Fruit fly (Drosophila melanogaster): ENCODE results near the gene Girdin.
A peak's percentile ranks its signal among the peaks of the same experiment; 100 is the strongest.

Girdin gene

DNA sequence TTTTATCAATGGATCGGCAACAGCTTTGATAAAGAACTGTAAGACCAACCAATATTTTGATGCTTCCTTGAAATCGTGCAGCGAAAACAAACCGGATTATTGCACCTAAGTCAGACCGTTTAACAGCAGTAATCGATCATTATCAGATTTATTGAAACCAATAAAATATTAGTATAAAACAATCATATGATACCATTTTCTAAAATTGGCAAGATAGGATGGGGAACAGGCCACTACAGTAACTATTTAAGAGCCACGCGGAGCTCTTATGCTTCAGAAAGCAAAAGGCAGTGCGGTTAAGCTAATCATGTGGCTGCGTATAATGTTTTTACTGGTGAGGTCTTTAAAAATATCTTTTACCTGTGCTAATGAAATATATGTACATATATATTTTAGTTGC is 7.6 kb downstream of the Girdin start, which contains the start of gene CG32284:
Gene CG32284, plus strand, starts transcription at position 301 of the 400 bp plus-strand sequence.
- TF ChIP-seq lola (GFP tag; optimal IDR thresholded peaks at IDR 0.05) (no peak), Rel (GFP tag; optimal IDR thresholded peaks at IDR 0.05) (no peak), Rel (tag; optimal IDR thresholded peaks at IDR 0.05) (no peak), psq (GFP tag; optimal IDR thresholded peaks at IDR 0.05) (no peak), Sp1 (GFP tag; optimal IDR thresholded peaks at IDR 0.05) (no peak), CrebA (GFP tag; optimal IDR thresholded peaks at IDR 0.05; ENCODE audit: borderline replicate concordance) (no peak), sage (GFP tag; optimal IDR thresholded peaks at IDR 0.05) (no peak), br (GFP tag; optimal IDR thresholded peaks at IDR 0.05) (no peak), dl (GFP tag; optimal IDR thresholded peaks at IDR 0.05; ENCODE audit: insufficient read depth in 1 of 2, partially characterized antibody in 2 of 2) (no peak), Abd-B (GFP tag; optimal IDR thresholded peaks at IDR 0.05) (no peak), N (GFP tag; optimal IDR thresholded peaks at IDR 0.05) (no peak)

DNA sequence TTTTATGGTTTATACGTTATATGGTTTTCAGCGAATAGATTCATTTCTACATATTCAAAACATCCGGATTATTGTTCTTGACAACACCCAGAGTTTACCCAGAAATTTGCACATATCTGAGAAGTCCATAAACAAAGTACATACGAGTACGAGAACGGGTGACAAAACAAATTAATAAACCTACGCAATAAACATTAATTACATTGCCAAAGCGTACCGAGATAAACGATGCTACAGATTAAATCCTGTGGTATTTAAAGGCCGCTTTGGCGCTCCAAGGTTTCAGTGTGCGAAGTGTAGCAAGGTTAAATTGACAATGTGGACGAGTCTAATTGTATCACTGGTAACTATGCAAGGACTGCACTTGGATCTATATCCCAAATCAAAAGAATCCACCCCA is 8.5 kb downstream of the Girdin start, which contains the start of gene CG14957:
Gene CG14957, plus strand, starts transcription at position 301 of the 400 bp plus-strand sequence.
- TF ChIP-seq sage (GFP tag; optimal IDR thresholded peaks at IDR 0.05): no peak
- no peak for TF ChIP-seq dsf (GFP tag; optimal IDR thresholded peaks at IDR 0.05; ENCODE audit: borderline replicate concordance)
- peak; percentile 31 for TF ChIP-seq Sp1 (GFP tag; optimal IDR thresholded peaks at IDR 0.05)
- TF ChIP-seq Vsx2 (GFP tag; optimal IDR thresholded peaks at IDR 0.05; ENCODE audit: partially characterized antibody): no peak
- peak; percentile 18 for TF ChIP-seq Hr83 (GFP tag; optimal IDR thresholded peaks at IDR 0.05; ENCODE audit: poor library complexity, severe bottlenecking)
- peak; percentile 18 for TF ChIP-seq Hnf4 (GFP tag; optimal IDR thresholded peaks at IDR 0.05)

dm6 chr3L:3189647-3190046 is 10.9 kb downstream of the Girdin start, which contains the start of the genes CG42525 and CG14958:
Gene CG42525 (minus strand): TSS chr3L:3189747.
Gene CG14958 (plus strand): TSS chr3L:3189978.
- TF ChIP-seq Dfd (GFP tag; optimal IDR thresholded peaks at IDR 0.05) (no peak), sv (GFP tag; optimal IDR thresholded peaks at IDR 0.05) (no peak), lola (GFP tag; optimal IDR thresholded peaks at IDR 0.05) (no peak), jim (GFP tag; optimal IDR thresholded peaks at IDR 0.05) (no peak), OdsH (GFP tag; optimal IDR thresholded peaks at IDR 0.05) (no peak)

- TF ChIP-seq Hr83 (GFP tag; optimal IDR thresholded peaks at IDR 0.05; ENCODE audit: poor library complexity, severe bottlenecking) (peak; percentile 76), dsf (GFP tag; optimal IDR thresholded peaks at IDR 0.05; ENCODE audit: borderline replicate concordance) (no peak), Jra (GFP tag; optimal IDR thresholded peaks at IDR 0.05) (peak; percentile 8)
Observed at dm6 chr3L:3192333-3192894, 13.7 kb downstream of the Girdin start, which contains the start of gene CG14965. Gene CG14965 (minus strand): TSS chr3L:3192491.

- TF ChIP-seq sv (GFP tag; optimal IDR thresholded peaks at IDR 0.05) (peak; percentile 85), Hr78 (GFP tag; optimal IDR thresholded peaks at IDR 0.05) (no peak), Mio (GFP tag; optimal IDR thresholded peaks at IDR 0.05) (peak; percentile 57), OdsH (GFP tag; optimal IDR thresholded peaks at IDR 0.05) (peak; percentile 94), rgr (GFP tag; optimal IDR thresholded peaks at IDR 0.05) (peak; percentile 98), foxo (GFP tag; optimal IDR thresholded peaks at IDR 0.05) (peak; percentile 87 to 93), usp (GFP tag; optimal IDR thresholded peaks at IDR 0.05) (no peak), dsf (GFP tag; optimal IDR thresholded peaks at IDR 0.05; ENCODE audit: borderline replicate concordance) (peak; percentile 78), CG9705 (GFP tag; optimal IDR thresholded peaks at IDR 0.05) (peak; percentile 94), Dfd (GFP tag; optimal IDR thresholded peaks at IDR 0.05) (no peak), fru (GFP tag; optimal IDR thresholded peaks at IDR 0.05) (peak; percentile 95), Jra (GFP tag; optimal IDR thresholded peaks at IDR 0.05) (peak; percentile 68), h (GFP tag; optimal IDR thresholded peaks at IDR 0.05) (peak; percentile 96), CrebA (GFP tag; optimal IDR thresholded peaks at IDR 0.05; ENCODE audit: borderline replicate concordance) (no peak), Abd-B (GFP tag; optimal IDR thresholded peaks at IDR 0.05) (no peak), CG32264 (GFP tag; optimal IDR thresholded peaks at IDR 0.05) (peak; percentile 86), Rel (GFP tag; optimal IDR thresholded peaks at IDR 0.05) (peak; percentile 81), Rel (tag; optimal IDR thresholded peaks at IDR 0.05) (peak; percentile 88), tai (GFP tag; optimal IDR thresholded peaks at IDR 0.05) (no peak), Myc (optimal IDR thresholded peaks at IDR 0.05) (no peak), Sp1 (GFP tag; optimal IDR thresholded peaks at IDR 0.05) (peak; percentile 98), br (GFP tag; optimal IDR thresholded peaks at IDR 0.05) (peak; percentile 98), lola (GFP tag; optimal IDR thresholded peaks at IDR 0.05) (no peak), N (GFP tag; optimal IDR thresholded peaks at IDR 0.05) (no peak), dl (GFP tag; optimal IDR thresholded peaks at IDR 0.05; ENCODE audit: insufficient read depth in 1 of 2, partially characterized antibody in 2 of 2) (no peak), woc (GFP tag; optimal IDR thresholded peaks at IDR 0.05) (peak; percentile 65), Hnf4 (GFP tag; optimal IDR thresholded peaks at IDR 0.05) (peak; percentile 92), brk (GFP tag; optimal IDR thresholded peaks at IDR 0.05) (peak; percentile 90), HLH106 (tag; optimal IDR thresholded peaks at IDR 0.05) (peak; percentile 87), ey (GFP tag; optimal IDR thresholded peaks at IDR 0.05) (peak; percentile 80), Dif (GFP tag; optimal IDR thresholded peaks at IDR 0.05; ENCODE audit: partially characterized antibody) (peak; percentile 27), Vsx2 (GFP tag; optimal IDR thresholded peaks at IDR 0.05; ENCODE audit: partially characterized antibody) (no peak), GATAd (GFP tag; optimal IDR thresholded peaks at IDR 0.05) (no peak), pan (optimal IDR thresholded peaks at IDR 0.05) (no peak), jim (GFP tag; optimal IDR thresholded peaks at IDR 0.05) (no peak), sage (GFP tag; optimal IDR thresholded peaks at IDR 0.05) (peak; percentile 95)
Observed at dm6 chr3L:3192912-3193311, 14.2 kb downstream of the Girdin start, which contains the start of gene Hsp83. Gene Hsp83 (plus strand): TSS chr3L:3192969.
